Worm (Caenorhabditis elegans): Measurements from ENCODE around the gene F44E7.5.

DNA sequence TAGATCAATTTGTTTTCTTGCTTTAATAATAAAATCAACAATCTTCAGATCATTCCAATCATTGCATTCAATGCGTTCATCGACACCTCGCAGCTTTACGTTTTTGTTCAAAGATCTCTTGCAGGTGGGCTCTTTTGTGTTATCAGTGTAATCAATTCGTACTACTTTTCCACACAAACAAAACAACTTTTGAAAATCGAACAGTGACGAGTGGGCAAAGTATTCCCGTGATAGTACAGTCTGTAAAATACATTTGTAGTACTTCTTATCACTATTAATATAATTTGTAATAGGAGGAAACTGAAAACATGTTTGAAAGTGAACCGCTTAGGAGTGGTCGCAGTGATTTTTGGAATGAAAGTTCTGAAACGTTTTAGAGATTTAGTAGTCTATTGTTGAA is 15.6 kb downstream of the F44E7.5 start, which contains the start of gene pgph-2:
- TF ChIP-seq ztf-23 (GFP tag; IDR thresholded peaks at IDR 0.05) (no peak), T22C8.4 (GFP tag; IDR thresholded peaks at IDR 0.05) (no peak), ref-1 (GFP tag; conservative IDR thresholded peaks at IDR 0.05) (no peak)

Data from whole organism, midembryonic.